Worm (Caenorhabditis elegans) whole organism, L1 larva: ENCODE results near the gene nhr-118.

ENCODE experiments used
- aha-1 ChIP-seq: fragments of 150-350 bp; optimal IDR thresholded peaks from 2 replicates; lab custom pipeline; 2014; ENCODE audit warnings: missing biosample characterization, missing genetic modification characterization
- ama-1 ChIP-seq: fragments of 150-350 bp; optimal IDR thresholded peaks from 2 replicates; lab custom pipeline; 2014
- ets-5 ChIP-seq: fragments of 200-800 bp; sonication (Bioruptor generic); IDR thresholded peaks from 2 replicates; pipeline ENCODE4 v1.3.6; 2022; ENCODE audit warnings: missing genetic modification characterization, missing compliant biosample characterization
- fkh-8 ChIP-seq: sonication (generic microtip); optimal IDR thresholded peaks from 2 replicates; lab custom pipeline; 2016; ENCODE audit warnings: mild to moderate bottlenecking, missing genetic modification characterization, missing compliant biosample characterization
- nhr-28 ChIP-seq: fragments of 150-350 bp; optimal IDR thresholded peaks from 2 replicates; lab custom pipeline; 2014; ENCODE audit warnings: missing biosample characterization, missing genetic modification characterization
- nhr-77 ChIP-seq: fragments of 150-350 bp; optimal IDR thresholded peaks from 2 replicates; lab custom pipeline; 2014; ENCODE audit warnings: missing biosample characterization, missing genetic modification characterization
- pag-3 ChIP-seq: sonication (generic microtip); optimal IDR thresholded peaks from 2 replicates; lab custom pipeline; 2017; ENCODE audit warnings: missing genetic modification characterization, mild to moderate bottlenecking, missing compliant biosample characterization, antibody characterized with exemption, borderline replicate concordance; ENCODE audit not compliant: insufficient read depth
- ztf-11 ChIP-seq, 2 experiments: sonication (generic microtip); optimal IDR thresholded peaks; 2 replicates each; lab custom pipeline; 2016 to 2017; ENCODE audit warnings: missing genetic modification characterization in 2 of 2, missing biosample characterization in 1 of 2, missing compliant biosample characterization in 1 of 2

ce11 chrV:4428202-4428601 lies 20.6 kb downstream of the nhr-118 start, which contains the start of gene Y47D7A.11:
- TF ChIP-seq nhr-28 (tag; lab: Kevin White, UChicago) = no peak
- no peak for TF ChIP-seq ets-5
- TF ChIP-seq nhr-77 = no peak
- no peak for TF ChIP-seq ztf-11 (tag; optimal IDR thresholded peaks at IDR 0.05; lab: Kevin White, UChicago)
- TF ChIP-seq ama-1 (lab: Kevin White, UChicago) = no peak
- TF ChIP-seq fkh-8 (tag; lab: Kevin White, UChicago) = no peak
- no peak for TF ChIP-seq pag-3 (tag; lab: Kevin White, UChicago)
- no peak for TF ChIP-seq aha-1 (tag; lab: Kevin White, UChicago)
